Worm (Caenorhabditis elegans) whole organism, late embryonic: Measurements from ENCODE around the gene srbc-11.
"Not testable (repeated sequence)": the region's sequence is repeated elsewhere in the genome, so short reads cannot be mapped to it uniquely, and the experiment has no call there.

Experiments
- C08G9.2 ChIP-seq: sonication (generic microtip); optimal IDR thresholded peaks from 2 replicates; lab custom pipeline; 2016; ENCODE audit warnings: mild to moderate bottlenecking, missing genetic modification characterization, moderate library complexity, missing compliant biosample characterization
- F13H6.1 ChIP-seq: sonication (generic microtip); optimal IDR thresholded peaks from 2 replicates; lab custom pipeline; 2016; ENCODE audit warnings: missing genetic modification characterization, missing compliant biosample characterization
- K02D7.2 ChIP-seq: sonication (generic microtip); optimal IDR thresholded peaks from 2 replicates; lab custom pipeline; 2017; ENCODE audit warnings: mild to moderate bottlenecking, missing genetic modification characterization, missing compliant biosample characterization
- Y22D7AL.16 ChIP-seq: sonication (generic microtip); optimal IDR thresholded peaks from 2 replicates; lab custom pipeline; 2016; ENCODE audit warnings: missing genetic modification characterization, missing compliant biosample characterization
- ceh-14 ChIP-seq: sonication (generic microtip); optimal IDR thresholded peaks from 2 replicates; lab custom pipeline; 2016; ENCODE audit warnings: missing genotype, missing genetic modification characterization, missing compliant biosample characterization
- ceh-2 ChIP-seq: sonication (generic microtip); optimal IDR thresholded peaks from 2 replicates; lab custom pipeline; 2016; ENCODE audit warnings: missing genotype, missing genetic modification characterization, missing compliant biosample characterization
- ceh-22 ChIP-seq: sonication (generic microtip); optimal IDR thresholded peaks from 2 replicates; lab custom pipeline; 2017; ENCODE audit warnings: missing biosample characterization, missing genetic modification characterization
- ceh-30 ChIP-seq: fragments of 150-350 bp; optimal IDR thresholded peaks from 2 replicates; lab custom pipeline; 2014; ENCODE audit warnings: missing biosample characterization, missing genetic modification characterization
- ceh-34 ChIP-seq: sonication (generic microtip); optimal IDR thresholded peaks from 2 replicates; lab custom pipeline; 2016; ENCODE audit warnings: mild to moderate bottlenecking, missing genetic modification characterization, missing compliant biosample characterization
- ceh-45 ChIP-seq: fragments of 200-800 bp; sonication (Bioruptor generic); IDR thresholded peaks from 2 replicates; pipeline ENCODE4 v1.3.6; 2022; ENCODE audit warnings: missing genetic modification reagents, missing genetic modification characterization, missing compliant biosample characterization
- ceh-48 ChIP-seq: sonication (generic microtip); optimal IDR thresholded peaks from 2 replicates; lab custom pipeline; 2016; ENCODE audit warnings: missing genetic modification characterization, inconsistent platforms, missing compliant biosample characterization
- ceh-6 ChIP-seq: fragments of 200-800 bp; sonication (Bioruptor generic); optimal IDR thresholded peaks from 2 replicates; lab custom pipeline; 2018; ENCODE audit warnings: mild to moderate bottlenecking, missing genetic modification characterization, missing compliant biosample characterization
- ceh-9 ChIP-seq: sonication (generic microtip); optimal IDR thresholded peaks from 2 replicates; lab custom pipeline; 2016; ENCODE audit warnings: mild to moderate bottlenecking, missing genetic modification characterization, inconsistent platforms, missing compliant biosample characterization
- che-1 ChIP-seq: sonication (generic microtip); optimal IDR thresholded peaks from 2 replicates; lab custom pipeline; 2016; ENCODE audit warnings: mild to moderate bottlenecking, missing genetic modification characterization, missing compliant biosample characterization
- dmd-4 ChIP-seq: sonication (generic microtip); optimal IDR thresholded peaks from 2 replicates; lab custom pipeline; 2016; ENCODE audit warnings: borderline replicate concordance, missing genetic modification characterization, missing compliant biosample characterization
- elt-4 ChIP-seq: sonication (generic microtip); optimal IDR thresholded peaks from 2 replicates; lab custom pipeline; 2016; ENCODE audit warnings: missing genetic modification characterization, missing compliant biosample characterization
- fax-1 ChIP-seq: sonication (generic microtip); optimal IDR thresholded peaks from 2 replicates; lab custom pipeline; 2016; ENCODE audit warnings: missing genotype, missing genetic modification characterization, missing compliant biosample characterization
- fkh-10 ChIP-seq: fragments of 150-350 bp; optimal IDR thresholded peaks from 2 replicates; lab custom pipeline; 2014; ENCODE audit warnings: missing biosample characterization, missing genetic modification reagents, missing genetic modification characterization
- hlh-13 ChIP-seq: fragments of 200-800 bp; sonication (Bioruptor generic); optimal IDR thresholded peaks from 2 replicates; lab custom pipeline; 2018; ENCODE audit warnings: mild to moderate bottlenecking, missing genetic modification characterization, missing compliant biosample characterization
- hlh-30 ChIP-seq: sonication (generic microtip); optimal IDR thresholded peaks from 2 replicates; lab custom pipeline; 2017; ENCODE audit warnings: antibody characterized with exemption, missing genetic modification characterization, missing compliant biosample characterization; ENCODE audit not compliant: insufficient read depth
- lin-11 ChIP-seq: fragments of 200-800 bp; sonication (Bioruptor generic); optimal IDR thresholded peaks from 2 replicates; lab custom pipeline; 2018; ENCODE audit warnings: mild to moderate bottlenecking, missing genetic modification characterization, missing compliant biosample characterization
- mec-3 ChIP-seq: sonication (generic microtip); optimal IDR thresholded peaks from 2 replicates; lab custom pipeline; 2016; ENCODE audit warnings: borderline replicate concordance, missing genetic modification characterization, missing compliant biosample characterization
- nfya-1 ChIP-seq: sonication (generic microtip); optimal IDR thresholded peaks from 2 replicates; lab custom pipeline; 2017; ENCODE audit warnings: missing genetic modification characterization, mild to moderate bottlenecking, missing compliant biosample characterization, antibody characterized with exemption, moderate library complexity
- npax-4 ChIP-seq: sonication (generic microtip); optimal IDR thresholded peaks from 2 replicates; lab custom pipeline; 2016; ENCODE audit warnings: missing genetic modification characterization, missing compliant biosample characterization
- odd-2 ChIP-seq: sonication (generic microtip); optimal IDR thresholded peaks from 2 replicates; lab custom pipeline; 2017; ENCODE audit warnings: antibody characterized with exemption, mild to moderate bottlenecking, missing genetic modification characterization, missing compliant biosample characterization
- pag-3 ChIP-seq: sonication (generic microtip); optimal IDR thresholded peaks from 2 replicates; lab custom pipeline; 2016; ENCODE audit warnings: missing compliant biosample characterization, missing genetic modification characterization, borderline replicate concordance
- pha-2 ChIP-seq: sonication (generic microtip); optimal IDR thresholded peaks from 2 replicates; lab custom pipeline; 2017; ENCODE audit warnings: mild to moderate bottlenecking, missing genetic modification characterization, missing compliant biosample characterization
- pqm-1 ChIP-seq: sonication (generic microtip); optimal IDR thresholded peaks from 2 replicates; lab custom pipeline; 2016; ENCODE audit warnings: missing genetic modification characterization, missing compliant biosample characterization
- ref-2 ChIP-seq: sonication (generic microtip); optimal IDR thresholded peaks from 2 replicates; lab custom pipeline; 2016; ENCODE audit warnings: missing genetic modification characterization, missing compliant biosample characterization
- sox-2 ChIP-seq: fragments of 200-800 bp; sonication (Bioruptor generic); IDR thresholded peaks from 2 replicates; pipeline ENCODE4 v1.3.6; 2022; ENCODE audit warnings: missing genetic modification reagents, missing genetic modification characterization, missing compliant biosample characterization
- sox-4 ChIP-seq: sonication (generic microtip); optimal IDR thresholded peaks from 2 replicates; lab custom pipeline; 2017; ENCODE audit warnings: mild to moderate bottlenecking, missing genetic modification characterization, inconsistent platforms, missing compliant biosample characterization
- syd-9 ChIP-seq: sonication (generic microtip); optimal IDR thresholded peaks from 2 replicates; lab custom pipeline; 2016; ENCODE audit warnings: mild to moderate bottlenecking, missing genetic modification characterization, moderate library complexity, missing compliant biosample characterization
- tbx-2 ChIP-seq: sonication (generic microtip); optimal IDR thresholded peaks from 2 replicates; lab custom pipeline; 2016; ENCODE audit warnings: missing genetic modification characterization, missing compliant biosample characterization
- ttx-3 ChIP-seq: sonication (generic microtip); optimal IDR thresholded peaks from 2 replicates; lab custom pipeline; 2016; ENCODE audit warnings: missing genetic modification reagents, missing genetic modification characterization, missing compliant biosample characterization
- unc-3 ChIP-seq, 2 experiments: fragments of 200-800 bp in 1 of 2; sonication (Bioruptor generic) in 1 of 2; sonication (generic microtip) in 1 of 2; conservative IDR thresholded peaks in 1 of 2; optimal IDR thresholded peaks in 1 of 2; 2 replicates each; pipeline versions ENCODE4 v1.3.6 to Lab custom; 2016 to 2022; ENCODE audit warnings: missing compliant biosample characterization in 2 of 2, missing genetic modification characterization in 2 of 2, missing genetic modification reagents in 1 of 2
- unc-86 ChIP-seq: sonication (generic microtip); optimal IDR thresholded peaks from 2 replicates; lab custom pipeline; 2016; ENCODE audit warnings: missing genetic modification characterization, missing compliant biosample characterization
- zip-5 ChIP-seq: sonication (generic microtip); optimal IDR thresholded peaks from 2 replicates; lab custom pipeline; 2016; ENCODE audit warnings: missing genetic modification characterization, missing compliant biosample characterization
- ztf-16 ChIP-seq: sonication (generic microtip); optimal IDR thresholded peaks from 2 replicates; lab custom pipeline; 2017; ENCODE audit warnings: missing genetic modification characterization, missing compliant biosample characterization

srbc-11 gene

ce11 chrV:7521304-7521703 lies 26.2 kb upstream of the srbc-11 start:
- TF ChIP-seq tbx-2 (tag; lab: Kevin White, UChicago) (no peak), lin-11 (tag; lab: Kevin White, UChicago) (no peak), zip-5 (tag; lab: Kevin White, UChicago) (no peak), ceh-9 (tag; lab: Kevin White, UChicago) (no peak), unc-3 (GFP tag; conservative IDR thresholded peaks at IDR 0.05; lab: Robert Waterston, UW) (no peak), unc-3 (tag; optimal IDR thresholded peaks at IDR 0.05; lab: Kevin White, UChicago) (no peak), unc-86 (tag; lab: Kevin White, UChicago) (no peak), F13H6.1 (no peak), ceh-45 (GFP tag; lab: Robert Waterston, UW) (no peak), pha-2 (no peak), dmd-4 (tag; lab: Kevin White, UChicago) (no peak), odd-2 (tag; lab: Kevin White, UChicago) (no peak), elt-4 (tag; lab: Kevin White, UChicago) (no peak), ceh-48 (tag; lab: Kevin White, UChicago) (no peak), ceh-34 (tag; lab: Kevin White, UChicago) (no peak), nfya-1 (tag; lab: Kevin White, UChicago) (no peak), ceh-30 (tag; lab: Kevin White, UChicago) (no peak), ref-2 (no peak), hlh-13 (no peak), pag-3 (no peak)
- TF ChIP-seq, all 69 proteins: peak for 0

DNA sequence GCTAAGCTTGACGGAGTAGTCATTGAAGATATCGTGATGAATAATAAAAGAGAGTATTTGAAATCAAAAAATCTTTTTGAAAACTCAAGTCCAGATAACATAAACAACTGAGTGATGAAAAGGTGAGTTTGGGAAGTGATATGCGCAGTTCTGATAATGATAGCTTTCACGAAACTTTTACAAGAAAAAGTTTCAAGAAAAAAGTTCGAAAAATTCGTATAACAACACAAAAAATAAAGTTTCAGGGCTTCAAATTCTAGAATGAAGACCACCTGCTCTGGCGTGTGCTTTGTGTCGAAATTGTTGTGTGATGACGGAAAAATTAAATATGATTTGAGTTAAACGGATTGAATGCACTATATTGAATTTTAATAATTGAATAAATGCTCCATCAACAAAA lies 25.0 kb upstream of the srbc-11 start, which contains the start of gene srb-19:
Gene srb-19, minus strand, starts transcription at position 101 of the 400 bp plus-strand sequence.
- TF ChIP-seq fkh-10 (GFP tag; lab: Kevin White, UChicago), result no peak
- TF ChIP-seq ceh-2 (tag; lab: Kevin White, UChicago), result no peak
- no peak for TF ChIP-seq ceh-22
- no peak for TF ChIP-seq pqm-1
- no peak for TF ChIP-seq hlh-30 (tag; lab: Kevin White, UChicago)
- TF ChIP-seq sox-2 (GFP tag; lab: Robert Waterston, UW), result no peak
- no peak for TF ChIP-seq C08G9.2 (tag; lab: Kevin White, UChicago)
- no peak for TF ChIP-seq mec-3 (tag; lab: Kevin White, UChicago)
- TF ChIP-seq Y22D7AL.16 (tag; lab: Kevin White, UChicago), result no peak
- TF ChIP-seq che-1 (tag; lab: Kevin White, UChicago), result no peak
- no peak for TF ChIP-seq K02D7.2 (tag; lab: Kevin White, UChicago)
- no peak for TF ChIP-seq ceh-14 (tag; lab: Kevin White, UChicago)

ce11 chrV:7514939-7515338 lies 19.9 kb upstream of the srbc-11 start, which contains the start of gene srb-18:
TSS of gene srb-18 (plus strand) at chrV:7515239.
- TF ChIP-seq syd-9 (tag; lab: Kevin White, UChicago) (no peak), npax-4 (tag; lab: Kevin White, UChicago) (no peak), sox-4 (tag; lab: Kevin White, UChicago) (no peak), ztf-16 (tag; lab: Kevin White, UChicago) (no peak), ttx-3 (tag; lab: Kevin White, UChicago) (no peak)

DNA sequence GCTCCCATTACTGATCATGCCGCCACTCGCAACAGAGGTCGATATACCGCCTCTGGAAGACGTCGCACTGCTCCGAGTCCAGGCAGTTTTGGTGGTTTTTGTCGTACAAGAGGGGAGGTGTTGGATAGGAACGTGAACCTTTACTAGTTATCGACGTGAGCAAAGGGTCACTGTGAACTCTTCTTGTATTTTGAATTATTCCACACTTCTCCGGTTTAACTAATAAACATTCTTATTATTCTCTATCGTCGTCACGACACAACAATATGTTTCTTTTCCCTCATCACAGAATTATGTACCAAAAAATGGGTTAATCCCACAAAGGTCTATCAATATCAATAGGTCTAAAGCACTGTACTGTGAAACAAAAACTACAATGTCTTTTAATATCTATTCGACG lies 16.4 kb upstream of the srbc-11 start, which contains the start of gene nhr-171:
Gene nhr-171, plus strand, starts transcription at position 301 of the 400 bp plus-strand sequence.
- TF ChIP-seq ceh-34 (tag; lab: Kevin White, UChicago); ceh-6 (GFP tag; lab: Kevin White, UChicago); fax-1 (tag; lab: Kevin White, UChicago): not testable (repeated sequence)
